Fruit fly (Drosophila melanogaster) whole organism, embryonic: ENCODE data around the gene Mtp.

Source experiments
- Atf6 ChIP-seq: fragments of 200-800 bp; sonication (Bioruptor generic); IDR thresholded peaks from 2 replicates; pipeline ENCODE4 v1.3.6; 2022; ENCODE audit warnings: missing biosample characterization, missing genetic modification characterization
- Bteb2 ChIP-seq: fragments of 200-800 bp; sonication (Bioruptor generic); optimal IDR thresholded peaks from 2 replicates; lab custom pipeline; 2016; ENCODE audit warnings: missing biosample characterization, missing genetic modification characterization
- CG10267 ChIP-seq: fragments of 200-800 bp; sonication (Bioruptor generic); optimal IDR thresholded peaks from 2 replicates; lab custom pipeline; 2018; ENCODE audit warnings: missing biosample characterization, mild to moderate bottlenecking, missing genetic modification characterization, moderate library complexity
- CG12104 ChIP-seq: fragments of 200-800 bp; sonication (Bioruptor generic); optimal IDR thresholded peaks from 3 replicates; lab custom pipeline; 2016; ENCODE audit warnings: missing biosample characterization, missing genetic modification characterization
- CG14050 ChIP-seq: fragments of 200-800 bp; sonication (Bioruptor generic); IDR thresholded peaks from 3 replicates; pipeline ENCODE4 v1.3.6; 2022; ENCODE audit warnings: missing biosample characterization, missing genetic modification characterization
- CG14965 ChIP-seq: fragments of 200-800 bp; sonication (Bioruptor generic); optimal IDR thresholded peaks from 2 replicates; lab custom pipeline; 2016; ENCODE audit warnings: missing biosample characterization, missing genetic modification characterization, borderline replicate concordance
- CG1832 ChIP-seq: fragments of 200-800 bp; sonication (Bioruptor generic); optimal IDR thresholded peaks from 2 replicates; lab custom pipeline; 2017; ENCODE audit warnings: missing biosample characterization, mild to moderate bottlenecking, missing genetic modification characterization, inconsistent platforms
- CG2120 ChIP-seq: fragments of 200-800 bp; sonication (Bioruptor generic); optimal IDR thresholded peaks from 3 replicates; lab custom pipeline; 2016; ENCODE audit warnings: missing biosample characterization, missing genetic modification characterization
- CG4404 ChIP-seq: fragments of 200-800 bp; sonication (Bioruptor generic); IDR thresholded peaks from 2 replicates; pipeline ENCODE4 v1.3.6; 2022; ENCODE audit warnings: missing biosample characterization, missing genetic modification characterization
- CG4854 ChIP-seq: fragments of 200-800 bp; sonication (Bioruptor generic); optimal IDR thresholded peaks from 2 replicates; lab custom pipeline; 2016; ENCODE audit warnings: missing biosample characterization, missing genetic modification characterization, inconsistent platforms
- CG7786 ChIP-seq: fragments of 200-800 bp; sonication (Bioruptor generic); optimal IDR thresholded peaks from 2 replicates; lab custom pipeline; 2016; ENCODE audit warnings: missing biosample characterization, missing genetic modification characterization
- CG8290 ChIP-seq, 3 experiments: fragments of 200-800 bp; sonication (Bioruptor generic); optimal IDR thresholded peaks; 2 replicates each; lab custom pipeline; 2016 to 2019; ENCODE audit warnings: missing biosample characterization in 3 of 3, missing genetic modification characterization in 3 of 3, mild to moderate bottlenecking in 2 of 3, moderate library complexity in 1 of 3
- CG9609 ChIP-seq: fragments of 200-800 bp; sonication (Bioruptor generic); optimal IDR thresholded peaks from 3 replicates; lab custom pipeline; 2016; ENCODE audit warnings: missing biosample characterization, missing genetic modification characterization
- CG9817 ChIP-seq: fragments of 200-800 bp; sonication (Bioruptor generic); optimal IDR thresholded peaks from 2 replicates; lab custom pipeline; 2018; ENCODE audit warnings: missing biosample characterization, mild to moderate bottlenecking, missing genetic modification characterization, moderate library complexity
- CG9932 ChIP-seq: fragments of 200-800 bp; sonication (Bioruptor generic); IDR thresholded peaks from 2 replicates; pipeline ENCODE4 v1.3.6; 2022; ENCODE audit warnings: missing biosample characterization, missing genetic modification characterization
- D ChIP-seq, 2 experiments: fragments of 200-800 bp in 1 of 2; fragments of >200 bp in 1 of 2; sonication (Bioruptor generic) in 1 of 2; optimal IDR thresholded peaks; 2 replicates in 1 of 2; 3 replicates in 1 of 2; lab custom pipeline; 2017; ENCODE audit warnings: mild to moderate bottlenecking in 1 of 2, missing biosample characterization in 1 of 2, missing genetic modification characterization in 1 of 2, missing genetic modification reagents in 1 of 2
- Doc3 ChIP-seq: fragments of 200-800 bp; sonication (Bioruptor generic); IDR thresholded peaks from 3 replicates; pipeline ENCODE4 v1.3.6; 2022; ENCODE audit warnings: missing biosample characterization, missing genetic modification characterization; ENCODE audit not compliant: partially characterized antibody
- Hey ChIP-seq: fragments of 200-800 bp; sonication (Bioruptor generic); optimal IDR thresholded peaks from 3 replicates; lab custom pipeline; 2018; ENCODE audit warnings: missing biosample characterization, mild to moderate bottlenecking, missing genetic modification characterization
- Mad ChIP-seq: fragments of 200-800 bp; sonication (Bioruptor generic); optimal IDR thresholded peaks from 2 replicates; lab custom pipeline; 2016; ENCODE audit warnings: missing biosample characterization, missing genetic modification characterization
- Max ChIP-seq: fragments of 200-800 bp; sonication (Bioruptor generic); optimal IDR thresholded peaks from 2 replicates; lab custom pipeline; 2016; ENCODE audit warnings: missing biosample characterization, mild to moderate bottlenecking, missing genetic modification characterization
- Mes4 ChIP-seq: fragments of 200-800 bp; sonication (Bioruptor generic); optimal IDR thresholded peaks from 2 replicates; lab custom pipeline; 2016; ENCODE audit warnings: missing biosample characterization, missing genetic modification characterization
- NC2α ChIP-seq: fragments of 200-800 bp; sonication (Bioruptor generic); optimal IDR thresholded peaks from 2 replicates; lab custom pipeline; 2016; ENCODE audit warnings: missing biosample characterization, missing genetic modification characterization
- NC2β ChIP-seq: fragments of 200-800 bp; sonication (Bioruptor generic); optimal IDR thresholded peaks from 2 replicates; lab custom pipeline; 2016; ENCODE audit warnings: missing biosample characterization, missing genetic modification characterization
- NfI ChIP-seq: fragments of 200-800 bp; sonication (Bioruptor generic); optimal IDR thresholded peaks from 3 replicates; lab custom pipeline; 2018; ENCODE audit warnings: missing biosample characterization, mild to moderate bottlenecking, missing genetic modification characterization, moderate library complexity
- Rx ChIP-seq: fragments of 200-800 bp; sonication (Bioruptor generic); IDR thresholded peaks from 2 replicates; pipeline ENCODE4 v1.3.6; 2022; ENCODE audit warnings: missing biosample characterization, missing genetic modification characterization
- YL-1 ChIP-seq: fragments of 200-800 bp; sonication (Bioruptor generic); optimal IDR thresholded peaks from 3 replicates; lab custom pipeline; 2017; ENCODE audit warnings: missing biosample characterization, mild to moderate bottlenecking, missing genetic modification characterization
- chn ChIP-seq: fragments of 200-800 bp; sonication (Bioruptor generic); optimal IDR thresholded peaks from 2 replicates; lab custom pipeline; 2016; ENCODE audit warnings: missing biosample characterization, missing genetic modification characterization
- crol ChIP-seq: fragments of 200-800 bp; sonication (Bioruptor generic); IDR thresholded peaks from 2 replicates; pipeline ENCODE4 v1.3.6; 2022; ENCODE audit warnings: missing biosample characterization, missing genetic modification characterization
- crp ChIP-seq, 2 experiments: fragments of 200-800 bp; sonication (Bioruptor generic); optimal IDR thresholded peaks; 2 replicates in 1 of 2; 3 replicates in 1 of 2; lab custom pipeline; 2017; ENCODE audit warnings: missing biosample characterization in 2 of 2, missing genetic modification characterization in 2 of 2, mild to moderate bottlenecking in 1 of 2, moderate library complexity in 1 of 2
- en ChIP-seq: fragments of 200-800 bp; sonication (Bioruptor generic); optimal IDR thresholded peaks from 2 replicates; lab custom pipeline; 2016; ENCODE audit warnings: missing biosample characterization, missing genetic modification characterization
- eve ChIP-seq, 2 experiments: fragments of >200 bp; optimal IDR thresholded peaks; 2 replicates each; lab custom pipeline; 2017; ENCODE audit warnings: missing biosample characterization in 2 of 2, missing genetic modification characterization in 2 of 2
- insv ChIP-seq, 2 experiments: fragments of 200-800 bp; sonication (Bioruptor generic); optimal IDR thresholded peaks; 3 replicates each; lab custom pipeline; 2016 to 2018; ENCODE audit warnings: missing biosample characterization in 2 of 2, missing genetic modification characterization in 2 of 2
- inv ChIP-seq: fragments of 200-800 bp; sonication (Bioruptor generic); IDR thresholded peaks from 2 replicates; pipeline ENCODE4 v1.3.6; 2022; ENCODE audit warnings: missing biosample characterization, missing genetic modification characterization; ENCODE audit not compliant: partially characterized antibody
- kay ChIP-seq: fragments of 200-800 bp; sonication (Bioruptor generic); optimal IDR thresholded peaks from 2 replicates; lab custom pipeline; 2016; ENCODE audit warnings: missing biosample characterization, missing genetic modification characterization
- lola ChIP-seq, 3 experiments: fragments of >200 bp in 2 of 3; fragments of 200-800 bp in 1 of 3; sonication (Bioruptor generic) in 1 of 3; optimal IDR thresholded peaks; 2 replicates each; lab custom pipeline; 2017 to 2019; ENCODE audit warnings: missing biosample characterization in 3 of 3, missing genetic modification characterization in 3 of 3, mild to moderate bottlenecking in 1 of 3, moderate library complexity in 1 of 3
- mirr ChIP-seq: fragments of 200-800 bp; sonication (Bioruptor generic); optimal IDR thresholded peaks from 3 replicates; lab custom pipeline; 2018; ENCODE audit warnings: missing biosample characterization, mild to moderate bottlenecking, missing genetic modification characterization
- mld ChIP-seq: fragments of 200-800 bp; sonication (Bioruptor generic); IDR thresholded peaks from 3 replicates; pipeline ENCODE4 v1.3.6; 2022; ENCODE audit warnings: missing biosample characterization, missing genetic modification characterization; ENCODE audit not compliant: partially characterized antibody
- nerfin-1 ChIP-seq: fragments of 200-800 bp; sonication (Bioruptor generic); optimal IDR thresholded peaks from 3 replicates; lab custom pipeline; 2019; ENCODE audit warnings: missing biosample characterization, mild to moderate bottlenecking, missing genetic modification characterization, moderate library complexity
- oc ChIP-seq: fragments of 200-800 bp; sonication (Bioruptor generic); optimal IDR thresholded peaks from 2 replicates; lab custom pipeline; 2018; ENCODE audit warnings: missing biosample characterization, mild to moderate bottlenecking, missing genetic modification characterization, moderate library complexity
- psq ChIP-seq: fragments of 200-800 bp; sonication (Bioruptor generic); optimal IDR thresholded peaks from 2 replicates; lab custom pipeline; 2017; ENCODE audit warnings: missing biosample characterization, missing genetic modification characterization
- ranshi ChIP-seq: fragments of 200-800 bp; sonication (Bioruptor generic); IDR thresholded peaks from 2 replicates; pipeline ENCODE4 v1.3.6; 2022; ENCODE audit warnings: missing biosample characterization, missing genetic modification characterization
- repo ChIP-seq: fragments of 200-800 bp; sonication (Bioruptor generic); optimal IDR thresholded peaks from 2 replicates; lab custom pipeline; 2016; ENCODE audit warnings: missing biosample characterization, missing genetic modification characterization
- run ChIP-seq: fragments of 200-800 bp; sonication (Bioruptor generic); optimal IDR thresholded peaks from 3 replicates; lab custom pipeline; 2018; ENCODE audit warnings: missing biosample characterization, mild to moderate bottlenecking, missing genetic modification characterization
- slbo ChIP-seq: fragments of 200-800 bp; sonication (Bioruptor generic); IDR thresholded peaks from 2 replicates; pipeline ENCODE4 v1.3.6; 2022; ENCODE audit warnings: missing biosample characterization, missing genetic modification characterization
- wek ChIP-seq: fragments of 200-800 bp; sonication (Bioruptor generic); optimal IDR thresholded peaks from 3 replicates; lab custom pipeline; 2018; ENCODE audit warnings: missing biosample characterization, mild to moderate bottlenecking, missing genetic modification characterization, moderate library complexity
- wor ChIP-seq: fragments of 200-800 bp; sonication (Bioruptor generic); IDR thresholded peaks from 2 replicates; pipeline ENCODE4 v1.3.6; 2022; ENCODE audit warnings: missing biosample characterization, missing genetic modification characterization
- zf30C ChIP-seq: fragments of 200-800 bp; sonication (Bioruptor generic); optimal IDR thresholded peaks from 3 replicates; lab custom pipeline; 2018; ENCODE audit warnings: missing biosample characterization, mild to moderate bottlenecking, missing genetic modification characterization

The Mtp gene

dm6 chr2L:20922196-20923087 is at the start of gene Mtp (continued):
- TF ChIP-seq zf30C (GFP tag; lab: Kevin White, UChicago) (no peak), crp (GFP tag; optimal IDR thresholded peaks at IDR 0.05; lab: Kevin White, UChicago) (peak; percentile 88 to 99), Mes4 (GFP tag; lab: Kevin White, UChicago) (peak; percentile 56), mld (GFP tag; lab: Robert Waterston, UW) (no peak), lola (GFP tag; optimal IDR thresholded peaks at IDR 0.05; lab: Kevin White, UChicago) (peak in 1 of 3 experiments; percentile 79), run (tag; lab: Kevin White, UChicago) (no peak), wek (GFP tag; lab: Kevin White, UChicago) (peak; percentile 50), CG1832 (no peak), nerfin-1 (tag; lab: Kevin White, UChicago) (peak; percentile 38), CG9609 (peak; percentile 83), CG7786 (GFP tag; lab: Kevin White, UChicago) (peak; percentile 85), crol (GFP tag; lab: Robert Waterston, UW) (peak; percentile 35; the same call in 1 of the 2 replicates), D (optimal IDR thresholded peaks at IDR 0.05; lab: Kevin White, UChicago) (no peak), D (GFP tag; optimal IDR thresholded peaks at IDR 0.05; lab: Kevin White, UChicago) (peak; percentile 76), CG2120 (GFP tag; lab: Kevin White, UChicago) (peak; percentile 82), inv (GFP tag; lab: Robert Waterston, UW) (no peak), mirr (GFP tag; lab: Kevin White, UChicago) (no peak), chn (peak; percentile 87), Bteb2 (GFP tag; lab: Kevin White, UChicago) (peak; percentile 48), Max (GFP tag; lab: Kevin White, UChicago) (peak; percentile 75), Doc3 (GFP tag; lab: Robert Waterston, UW) (no peak), slbo (peak; percentile 46), CG9932 (GFP tag; lab: Robert Waterston, UW) (peak; percentile 51), CG10267 (peak; percentile 54), YL-1 (peak; percentile 56), CG12104 (GFP tag; lab: Kevin White, UChicago) (peak; percentile 79), CG14965 (GFP tag; lab: Kevin White, UChicago) (peak; percentile 9), insv (GFP tag; optimal IDR thresholded peaks at IDR 0.05; lab: Kevin White, UChicago) (peak in 1 of 2 experiments; percentile 10), wor (peak; percentile 55), CG9817 (tag; lab: Kevin White, UChicago) (peak; percentile 61), NC2α (peak; percentile 57), CG4404 (GFP tag; lab: Robert Waterston, UW) (peak; percentile 53; the same call in 1 of the 2 replicates), ranshi (GFP tag; lab: Robert Waterston, UW) (0 out of 2 replicates have a peak, but pooled peaks have one; percentile 46), NfI (peak; percentile 72), NC2β (GFP tag; lab: Kevin White, UChicago) (peak; percentile 80), kay (GFP tag; lab: Kevin White, UChicago) (peak; percentile 23), Atf6 (GFP tag; lab: Robert Waterston, UW) (peak; percentile 57), CG8290 (GFP tag; optimal IDR thresholded peaks at IDR 0.05; lab: Kevin White, UChicago) (peak; percentile 29), CG8290 (tag; optimal IDR thresholded peaks at IDR 0.05; lab: Kevin White, UChicago) (peak; percentile 35 to 78), Mad (GFP tag; lab: Kevin White, UChicago) (peak; percentile 78), Rx (GFP tag; lab: Robert Waterston, UW) (no peak), eve (GFP tag; optimal IDR thresholded peaks at IDR 0.05; lab: Kevin White, UChicago) (peak in 1 of 2 experiments; percentile 98), oc (tag; lab: Kevin White, UChicago) (peak; percentile 83), CG14050 (GFP tag; lab: Robert Waterston, UW) (peak; percentile 24; the same call in 2 of the 3 replicates), CG4854 (GFP tag; lab: Kevin White, UChicago) (peak; percentile 23), psq (GFP tag; lab: Kevin White, UChicago) (peak; percentile 5), Hey (tag; lab: Kevin White, UChicago) (peak; percentile 27), en (peak; percentile 54), repo (GFP tag; lab: Kevin White, UChicago) (peak; percentile 60)
